Worm (Caenorhabditis elegans) whole organism, early embryonic: ENCODE results near the gene irld-19.

Experiments
- B0310.2 ChIP-seq: sonication (generic microtip); optimal IDR thresholded peaks from 2 replicates; lab custom pipeline; 2016; ENCODE audit warnings: mild to moderate bottlenecking, missing genetic modification characterization, missing compliant biosample characterization
- F13C5.2 ChIP-seq: sonication (generic microtip); optimal IDR thresholded peaks from 2 replicates; lab custom pipeline; 2017; ENCODE audit warnings: mild to moderate bottlenecking, missing genetic modification characterization, inconsistent platforms, missing compliant biosample characterization
- aly-1 ChIP-seq: sonication (generic microtip); optimal IDR thresholded peaks from 2 replicates; lab custom pipeline; 2016; ENCODE audit warnings: missing genetic modification characterization, missing compliant biosample characterization
- ama-1 ChIP-seq: fragments of 150-350 bp; optimal IDR thresholded peaks from 2 replicates; lab custom pipeline; 2014
- ceh-13 ChIP-seq: fragments of 200-800 bp; sonication (Bioruptor generic); optimal IDR thresholded peaks from 2 replicates; lab custom pipeline; 2018; ENCODE audit warnings: mild to moderate bottlenecking, missing genetic modification characterization, missing compliant biosample characterization
- ceh-36 ChIP-seq: sonication (generic microtip); optimal IDR thresholded peaks from 2 replicates; lab custom pipeline; 2016; ENCODE audit warnings: missing genetic modification characterization, inconsistent platforms, missing compliant biosample characterization
- ets-7 ChIP-seq: sonication (generic microtip); optimal IDR thresholded peaks from 2 replicates; lab custom pipeline; 2016; ENCODE audit warnings: missing genotype, missing genetic modification characterization, missing compliant biosample characterization
- flt-1 ChIP-seq: fragments of 200-800 bp; sonication (Bioruptor generic); IDR thresholded peaks from 2 replicates; pipeline ENCODE4 v1.3.6; 2022; ENCODE audit warnings: missing genetic modification characterization, missing compliant biosample characterization
- hmbx-1 ChIP-seq: sonication (generic microtip); optimal IDR thresholded peaks from 2 replicates; lab custom pipeline; 2016; ENCODE audit warnings: mild to moderate bottlenecking, missing genetic modification characterization, missing compliant biosample characterization
- hmg-4 ChIP-seq: fragments of 200-800 bp; sonication (Bioruptor generic); optimal IDR thresholded peaks from 2 replicates; lab custom pipeline; 2018; ENCODE audit warnings: mild to moderate bottlenecking, missing genetic modification characterization, missing compliant biosample characterization
- hnd-1 ChIP-seq: sonication (generic microtip); optimal IDR thresholded peaks from 2 replicates; lab custom pipeline; 2016; ENCODE audit warnings: missing genetic modification characterization, missing compliant biosample characterization
- pes-1 ChIP-seq: fragments of 200-800 bp; sonication (Bioruptor generic); IDR thresholded peaks from 2 replicates; pipeline ENCODE4 v1.3.6; 2022; ENCODE audit warnings: missing genetic modification reagents, missing genetic modification characterization, missing compliant biosample characterization
- scrt-1 ChIP-seq: fragments of 200-800 bp; sonication (Bioruptor generic); IDR thresholded peaks from 2 replicates; pipeline ENCODE4 v1.3.6; 2022; ENCODE audit warnings: missing genetic modification characterization, missing compliant biosample characterization
- sea-1 ChIP-seq: fragments of 200-800 bp; sonication (Bioruptor generic); conservative IDR thresholded peaks from 2 replicates; pipeline ENCODE4 v1.3.6; 2022; ENCODE audit warnings: missing genetic modification characterization, missing compliant biosample characterization
- tbx-11 ChIP-seq: fragments of 200-800 bp; sonication (Bioruptor generic); IDR thresholded peaks from 2 replicates; pipeline ENCODE4 v1.3.6; 2022; ENCODE audit warnings: missing genetic modification characterization, missing compliant biosample characterization
- tbx-37 ChIP-seq: fragments of 200-800 bp; sonication (Bioruptor generic); conservative IDR thresholded peaks from 2 replicates; pipeline ENCODE4 v1.3.6; 2022; ENCODE audit warnings: missing genetic modification reagents, missing genetic modification characterization, missing compliant biosample characterization
- tra-4 ChIP-seq: sonication (generic microtip); optimal IDR thresholded peaks from 2 replicates; lab custom pipeline; 2017; ENCODE audit warnings: missing genetic modification characterization, missing compliant biosample characterization

Gene irld-19

DNA sequence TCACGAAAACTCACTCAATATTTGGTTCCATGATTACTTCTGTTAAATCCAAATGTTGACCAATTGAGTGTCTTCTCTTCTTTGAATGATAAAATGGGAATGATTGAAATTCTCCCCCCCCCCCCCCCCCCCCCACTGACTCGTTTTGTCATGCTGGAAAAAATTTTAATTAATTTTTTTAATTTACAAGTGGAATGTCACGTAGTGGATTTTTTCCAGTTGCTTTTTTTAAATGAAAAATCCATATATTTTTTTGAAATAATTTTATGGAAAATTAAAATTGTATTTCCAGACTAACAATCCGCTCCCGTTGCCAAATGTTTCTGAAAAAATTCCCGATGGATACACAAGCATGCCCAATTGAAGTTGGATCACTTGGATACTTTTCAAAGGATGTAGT, 25.3 kb upstream of the irld-19 start, which contains the start of gene BE10.1:
BE10.1 (minus strand) TSS at position 101 of the 400 bp plus-strand sequence.
- TF ChIP-seq hmbx-1 (tag; lab: Kevin White, UChicago) (no peak), hmg-4 (no peak), flt-1 (no peak), tbx-37 (GFP tag; lab: Robert Waterston, UW) (no peak), ceh-36 (tag; lab: Kevin White, UChicago) (no peak), sea-1 (GFP tag; lab: Robert Waterston, UW) (no peak), ets-7 (no peak), ceh-13 (GFP tag; lab: Kevin White, UChicago) (no peak), hnd-1 (tag; lab: Kevin White, UChicago) (no peak), scrt-1 (GFP tag; lab: Robert Waterston, UW) (no peak), ama-1 (lab: Kevin White, UChicago) (no peak), pes-1 (GFP tag; lab: Robert Waterston, UW) (no peak), tra-4 (tag; lab: Kevin White, UChicago) (no peak), tbx-11 (GFP tag; lab: Robert Waterston, UW) (no peak), F13C5.2 (no peak), aly-1 (tag; lab: Kevin White, UChicago) (no peak), B0310.2 (tag; lab: Kevin White, UChicago) (no peak)

DNA sequence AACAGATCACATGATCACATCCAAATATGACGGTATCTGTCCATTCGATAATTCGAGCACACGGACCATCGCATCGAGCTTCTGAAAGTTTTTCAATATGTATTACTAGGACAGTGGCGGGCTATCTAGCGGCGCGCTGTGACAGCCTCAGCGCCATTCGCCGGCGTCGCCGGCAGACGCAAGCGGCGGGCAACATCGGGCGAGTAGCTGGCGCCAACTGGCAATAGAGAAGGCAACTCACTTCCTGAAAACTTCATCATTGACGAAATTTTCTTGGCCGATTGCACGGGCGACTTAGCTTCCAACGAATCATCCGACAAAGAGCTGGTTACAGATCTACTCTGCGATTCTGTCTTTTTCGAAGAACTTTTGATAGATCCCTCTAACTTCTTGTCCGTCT, 24.1 kb upstream of the irld-19 start:
- TF ChIP-seq ama-1 (lab: Kevin White, UChicago), result no peak
- no peak for TF ChIP-seq F13C5.2
- TF ChIP-seq hnd-1 (tag; lab: Kevin White, UChicago), result no peak
- no peak for TF ChIP-seq ceh-36 (tag; lab: Kevin White, UChicago)
- TF ChIP-seq tbx-37 (GFP tag; lab: Robert Waterston, UW), result no peak
- TF ChIP-seq ceh-13 (GFP tag; lab: Kevin White, UChicago), result no peak
- TF ChIP-seq hmbx-1 (tag; lab: Kevin White, UChicago), result no peak
- no peak for TF ChIP-seq sea-1 (GFP tag; lab: Robert Waterston, UW)
- no peak for TF ChIP-seq B0310.2 (tag; lab: Kevin White, UChicago)
- TF ChIP-seq ets-7, result no peak
- no peak for TF ChIP-seq flt-1
- no peak for TF ChIP-seq tra-4 (tag; lab: Kevin White, UChicago)
- no peak for TF ChIP-seq aly-1 (tag; lab: Kevin White, UChicago)
- no peak for TF ChIP-seq pes-1 (GFP tag; lab: Robert Waterston, UW)
- no peak for TF ChIP-seq hmg-4
- TF ChIP-seq scrt-1 (GFP tag; lab: Robert Waterston, UW), result no peak
- no peak for TF ChIP-seq tbx-11 (GFP tag; lab: Robert Waterston, UW)

DNA sequence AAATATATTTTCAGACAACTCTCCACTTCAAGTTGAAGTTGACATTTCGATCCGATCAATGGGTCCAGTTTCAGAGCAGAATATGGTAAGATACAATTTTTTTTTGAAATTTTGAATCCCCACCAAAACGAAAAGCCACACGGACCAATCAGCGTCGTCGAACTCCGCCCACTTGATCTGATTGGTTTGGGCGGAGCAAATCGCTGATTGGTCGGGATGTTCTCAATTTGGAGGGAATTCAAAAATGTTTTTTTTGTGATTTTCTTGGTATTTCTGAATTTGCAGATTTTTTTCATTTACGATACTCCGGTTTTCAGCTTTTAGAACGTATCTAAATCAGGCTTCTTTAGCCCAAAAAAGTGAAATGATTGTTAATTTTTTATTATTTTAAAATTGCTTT, 21.3 kb upstream of the irld-19 start:
- TF ChIP-seq ceh-36 (tag; lab: Kevin White, UChicago) (no peak), sea-1 (GFP tag; lab: Robert Waterston, UW) (no peak), tbx-11 (GFP tag; lab: Robert Waterston, UW) (no peak), ceh-13 (GFP tag; lab: Kevin White, UChicago) (no peak), F13C5.2 (no peak), B0310.2 (tag; lab: Kevin White, UChicago) (no peak), flt-1 (no peak), aly-1 (tag; lab: Kevin White, UChicago) (no peak), hnd-1 (tag; lab: Kevin White, UChicago) (no peak)

DNA sequence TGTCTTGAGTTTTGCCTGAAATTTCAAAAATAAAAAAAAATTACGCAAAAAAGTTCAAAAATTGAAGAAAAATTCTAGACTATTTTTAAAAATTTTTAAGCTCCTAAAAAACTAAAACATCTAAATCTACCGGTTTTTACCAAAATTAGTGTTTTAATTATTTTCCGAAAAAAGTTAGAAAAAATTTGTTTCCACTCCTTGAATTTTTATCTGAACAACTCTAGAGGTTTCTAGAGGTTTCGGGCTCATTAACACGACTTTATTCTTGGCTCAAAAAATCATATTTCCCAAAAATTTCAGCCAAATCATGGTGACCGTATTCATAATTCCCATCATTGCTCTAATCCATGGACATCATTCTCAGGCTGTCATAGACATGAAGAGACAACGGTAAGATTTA, 20.7 kb upstream of the irld-19 start, which contains the start of gene lgc-37:
lgc-37 (plus strand) TSS at position 301 of the 400 bp plus-strand sequence.
- TF ChIP-seq ceh-13 (GFP tag; lab: Kevin White, UChicago), result no peak
- no peak for TF ChIP-seq tbx-11 (GFP tag; lab: Robert Waterston, UW)
- TF ChIP-seq F13C5.2, result no peak
- TF ChIP-seq B0310.2 (tag; lab: Kevin White, UChicago), result no peak
- TF ChIP-seq hmbx-1 (tag; lab: Kevin White, UChicago), result no peak
- TF ChIP-seq ets-7, result no peak
- no peak for TF ChIP-seq sea-1 (GFP tag; lab: Robert Waterston, UW)
- TF ChIP-seq ceh-36 (tag; lab: Kevin White, UChicago), result no peak
- TF ChIP-seq tra-4 (tag; lab: Kevin White, UChicago), result no peak
- no peak for TF ChIP-seq flt-1
- TF ChIP-seq tbx-37 (GFP tag; lab: Robert Waterston, UW), result no peak
- TF ChIP-seq scrt-1 (GFP tag; lab: Robert Waterston, UW), result no peak
- TF ChIP-seq aly-1 (tag; lab: Kevin White, UChicago), result no peak
- TF ChIP-seq ama-1 (lab: Kevin White, UChicago), result no peak
- TF ChIP-seq hmg-4, result no peak
- no peak for TF ChIP-seq hnd-1 (tag; lab: Kevin White, UChicago)
- TF ChIP-seq pes-1 (GFP tag; lab: Robert Waterston, UW), result no peak

DNA sequence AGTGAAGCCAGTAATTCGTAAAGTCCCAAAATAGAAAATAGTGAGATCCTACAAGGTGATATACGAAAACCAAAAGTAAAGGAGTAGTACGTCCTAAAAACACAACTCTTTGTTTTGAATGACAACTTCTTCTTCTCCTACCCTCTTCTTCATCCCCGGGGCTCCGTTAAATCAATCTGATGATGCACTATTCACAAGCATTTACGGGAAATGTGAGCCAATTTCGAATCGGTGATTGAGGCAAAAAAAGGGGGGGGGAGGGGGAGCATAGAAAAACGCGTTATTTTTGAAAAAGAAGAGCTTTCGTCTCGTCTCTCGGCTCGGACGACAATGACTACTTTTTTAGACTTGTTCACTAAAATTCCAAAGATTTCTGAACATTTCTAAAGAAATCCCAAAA, 19.7 kb upstream of the irld-19 start:
- no peak for TF ChIP-seq tbx-37 (GFP tag; lab: Robert Waterston, UW)
- TF ChIP-seq pes-1 (GFP tag; lab: Robert Waterston, UW), result no peak
- no peak for TF ChIP-seq ceh-36 (tag; lab: Kevin White, UChicago)
- no peak for TF ChIP-seq tbx-11 (GFP tag; lab: Robert Waterston, UW)
- TF ChIP-seq hmbx-1 (tag; lab: Kevin White, UChicago), result no peak
- no peak for TF ChIP-seq tra-4 (tag; lab: Kevin White, UChicago)
- no peak for TF ChIP-seq ets-7
- TF ChIP-seq sea-1 (GFP tag; lab: Robert Waterston, UW), result no peak
- no peak for TF ChIP-seq B0310.2 (tag; lab: Kevin White, UChicago)
- TF ChIP-seq ceh-13 (GFP tag; lab: Kevin White, UChicago), result no peak
- TF ChIP-seq F13C5.2, result no peak
- TF ChIP-seq aly-1 (tag; lab: Kevin White, UChicago), result no peak
- no peak for TF ChIP-seq scrt-1 (GFP tag; lab: Robert Waterston, UW)
- TF ChIP-seq hnd-1 (tag; lab: Kevin White, UChicago), result no peak
- no peak for TF ChIP-seq flt-1
- TF ChIP-seq ama-1 (lab: Kevin White, UChicago), result no peak

DNA sequence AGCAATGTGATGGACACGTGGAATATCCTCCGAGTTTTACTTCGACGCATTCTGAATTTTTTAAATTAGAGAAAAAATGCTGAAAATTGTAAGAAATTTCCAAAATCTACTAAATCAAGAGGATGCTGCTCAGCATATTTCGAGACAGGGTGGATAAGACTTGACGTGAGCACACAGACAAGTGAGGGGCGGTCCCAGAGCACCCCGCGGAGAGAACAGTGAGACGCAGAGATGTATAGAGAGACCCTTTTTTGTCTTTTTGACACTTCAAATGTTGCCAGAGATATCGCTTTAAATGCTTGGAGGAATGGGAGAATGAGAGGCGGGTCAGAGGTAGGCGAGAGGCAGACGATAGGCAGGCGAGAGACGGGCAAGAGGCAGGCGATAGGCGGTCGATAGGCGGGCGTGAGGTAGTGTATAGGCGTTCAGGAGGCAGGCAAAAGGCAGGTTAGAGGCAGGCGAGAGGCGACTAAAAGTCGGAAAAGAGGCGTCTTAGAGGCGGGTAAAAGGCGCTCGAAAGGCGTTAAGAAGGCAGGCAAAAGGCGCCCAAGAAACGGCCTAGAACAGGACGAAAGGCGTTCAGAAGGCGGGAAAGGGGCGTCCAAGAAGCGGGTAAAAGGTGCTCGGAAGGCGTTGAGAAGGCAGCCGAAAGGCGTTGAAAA, 15.7 kb upstream of the irld-19 start, which contains the start of gene gab-1:
gab-1 (minus strand) TSS at position 51 of the 662 bp plus-strand sequence.
- TF ChIP-seq scrt-1 (GFP tag; lab: Robert Waterston, UW), result no peak
- no peak for TF ChIP-seq ceh-36 (tag; lab: Kevin White, UChicago)
- TF ChIP-seq sea-1 (GFP tag; lab: Robert Waterston, UW), result no peak
- TF ChIP-seq tbx-11 (GFP tag; lab: Robert Waterston, UW), result no peak
- TF ChIP-seq ceh-13 (GFP tag; lab: Kevin White, UChicago), result no peak
- no peak for TF ChIP-seq tbx-37 (GFP tag; lab: Robert Waterston, UW)
- no peak for TF ChIP-seq flt-1
- TF ChIP-seq ets-7, result no peak
- TF ChIP-seq tra-4 (tag; lab: Kevin White, UChicago), result no peak
- no peak for TF ChIP-seq hmg-4
- no peak for TF ChIP-seq aly-1 (tag; lab: Kevin White, UChicago)
- no peak for TF ChIP-seq ama-1 (lab: Kevin White, UChicago)
- TF ChIP-seq hmbx-1 (tag; lab: Kevin White, UChicago), result no peak
- TF ChIP-seq pes-1 (GFP tag; lab: Robert Waterston, UW), result no peak
- no peak for TF ChIP-seq hnd-1 (tag; lab: Kevin White, UChicago)
- TF ChIP-seq F13C5.2, result no peak
- TF ChIP-seq B0310.2 (tag; lab: Kevin White, UChicago), result no peak
